Worm (Caenorhabditis elegans) whole organism, young adult: ENCODE results near the gene nhr-86.

Experiments
- ama-1 ChIP-seq, 3 experiments: fragments of 150-350 bp in 1 of 3; sonication (generic microtip) in 2 of 3; optimal IDR thresholded peaks; 2 replicates each; lab custom pipeline; 2014 to 2018; ENCODE audit warnings: missing biosample characterization in 2 of 3, missing genetic modification characterization in 2 of 3, missing genetic modification reagents in 2 of 3
- ets-4 ChIP-seq: fragments of 200-800 bp; sonication (Bioruptor generic); optimal IDR thresholded peaks from 2 replicates; lab custom pipeline; 2018; ENCODE audit warnings: mild to moderate bottlenecking, missing genetic modification characterization, missing compliant biosample characterization
- lin-26 ChIP-seq: fragments of 200-800 bp; sonication (Bioruptor generic); IDR thresholded peaks from 2 replicates; pipeline ENCODE4 v1.3.6; 2022; ENCODE audit warnings: missing genetic modification reagents, missing genetic modification characterization, missing compliant biosample characterization
- lin-35 ChIP-seq, 3 experiments: fragments of 150-350 bp in 2 of 3; sonication (generic microtip) in 1 of 3; optimal IDR thresholded peaks; 2 replicates each; lab custom pipeline; 2014 to 2018; ENCODE audit warnings: missing biosample characterization in 3 of 3, missing genetic modification characterization in 3 of 3, missing genetic modification reagents in 3 of 3
- nhr-90 ChIP-seq: sonication (generic microtip); optimal IDR thresholded peaks from 2 replicates; lab custom pipeline; 2016; ENCODE audit warnings: missing genotype, mild to moderate bottlenecking, missing genetic modification characterization, missing compliant biosample characterization
- sea-2 ChIP-seq: fragments of 200-800 bp; sonication (Bioruptor generic); IDR thresholded peaks from 2 replicates; pipeline ENCODE4 v1.3.6; 2022; ENCODE audit warnings: missing genetic modification characterization, missing compliant biosample characterization
- snpc-1.3 ChIP-seq: sonication (generic microtip); optimal IDR thresholded peaks from 2 replicates; lab custom pipeline; 2017; ENCODE audit warnings: missing genetic modification characterization, mild to moderate bottlenecking, missing compliant biosample characterization, antibody characterized with exemption, moderate library complexity, missing genotype, missing genetic modification reagents; ENCODE audit not compliant: insufficient read depth

- TF ChIP-seq ama-1 (optimal IDR thresholded peaks at IDR 0.05; lab: Kevin White, UChicago) (no peak), ama-1 (GFP tag; optimal IDR thresholded peaks at IDR 0.05; lab: Kevin White, UChicago) (no peak), lin-35 (GFP tag; optimal IDR thresholded peaks at IDR 0.05; lab: Kevin White, UChicago) (no peak), sea-2 (GFP tag; lab: Robert Waterston, UW) (no peak), lin-26 (GFP tag; lab: Robert Waterston, UW) (no peak), snpc-1.3 (tag; lab: Kevin White, UChicago) (no peak), ets-4 (no peak), nhr-90 (tag; lab: Kevin White, UChicago) (no peak)
Observed at ce11 chrV:2030661-2031060, 36.0 kb downstream of the nhr-86 start.
